Fruit fly (Drosophila melanogaster): ENCODE results near the gene Tpt.

DNA sequence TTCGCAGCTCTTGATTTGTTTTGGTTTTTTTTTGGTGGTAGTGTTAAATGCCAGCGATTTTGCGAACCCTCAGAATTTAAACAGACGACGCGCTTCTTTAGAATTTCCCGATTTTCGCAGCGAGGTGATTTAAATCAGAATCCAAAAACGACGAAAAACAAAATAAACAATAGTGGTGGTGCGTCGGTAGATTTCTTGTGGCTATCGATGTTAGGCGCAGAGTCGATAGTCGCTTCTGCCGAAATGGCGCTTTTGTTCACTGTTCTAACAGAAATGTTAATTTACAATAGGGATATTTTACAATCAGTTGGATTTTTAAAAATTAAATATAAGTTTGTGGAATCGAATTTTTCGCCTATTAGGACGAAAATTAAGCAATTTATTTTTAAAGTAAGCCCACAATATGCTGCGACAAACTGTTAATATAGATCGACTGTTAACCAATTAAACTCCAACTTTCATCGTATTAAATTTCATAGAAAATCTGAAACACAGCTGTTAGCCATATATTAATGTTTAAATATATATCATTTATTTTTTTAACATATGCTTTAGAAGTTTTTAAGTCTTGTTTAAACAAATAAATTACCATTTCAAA, 44.2 kb upstream of the Tpt start, which contains the start of gene CG6983:
- TF ChIP-seq Adf1 (GFP tag; IDR thresholded peaks at IDR 0.05) (peak; percentile 4; the same call in 1 of the 2 replicates), dpn (GFP tag; optimal IDR thresholded peaks at IDR 0.05) (peak in 1 of 2 experiments; percentile 0), bbx (GFP tag; IDR thresholded peaks at IDR 0.05; ENCODE audit: partially characterized antibody) (peak; percentile 83), HLH3B (GFP tag; IDR thresholded peaks at IDR 0.05) (no peak), CG2678 (tag; optimal IDR thresholded peaks at IDR 0.05) (no peak), tna (GFP tag; IDR thresholded peaks at IDR 0.05; ENCODE audit: partially characterized antibody) (peak; percentile 61), CG2875 (GFP tag; optimal IDR thresholded peaks at IDR 0.05) (no peak), sim (GFP tag; IDR thresholded peaks at IDR 0.05) (no peak)

Data from whole organism, embryonic.